Worm (Caenorhabditis elegans) whole organism, mixed stage, embryonic: ENCODE results near the gene gtbp-1.

Experiments
- bed-3 ChIP-seq: fragments of 200-800 bp; sonication (Bioruptor generic); optimal IDR thresholded peaks from 3 replicates; lab custom pipeline; 2018; ENCODE audit warnings: mild to moderate bottlenecking, missing genetic modification characterization, moderate library complexity, missing compliant biosample characterization
- ceh-39 ChIP-seq: fragments of 150-350 bp; optimal IDR thresholded peaks from 2 replicates; lab custom pipeline; 2014; ENCODE audit warnings: missing biosample characterization, missing genetic modification characterization
- ceh-43 ChIP-seq: fragments of 200-800 bp; sonication (Bioruptor generic); optimal IDR thresholded peaks from 2 replicates; lab custom pipeline; 2018; ENCODE audit warnings: mild to moderate bottlenecking, missing genetic modification characterization, moderate library complexity, missing compliant biosample characterization
- ces-1 ChIP-seq: fragments of 150-350 bp; optimal IDR thresholded peaks from 2 replicates; lab custom pipeline; 2014; ENCODE audit warnings: missing biosample characterization, missing genetic modification reagents, missing genetic modification characterization
- cnd-1 ChIP-seq: fragments of 200-800 bp; sonication (Bioruptor generic); optimal IDR thresholded peaks from 2 replicates; lab custom pipeline; 2018; ENCODE audit warnings: mild to moderate bottlenecking, missing genetic modification characterization, missing compliant biosample characterization
- drap-1 ChIP-seq: fragments of 200-800 bp; sonication (Bioruptor generic); optimal IDR thresholded peaks from 3 replicates; lab custom pipeline; 2018; ENCODE audit warnings: mild to moderate bottlenecking, missing genetic modification characterization, missing compliant biosample characterization
- elt-1 ChIP-seq: sonication (generic microtip); optimal IDR thresholded peaks from 2 replicates; lab custom pipeline; 2017; ENCODE audit warnings: missing genetic modification characterization, mild to moderate bottlenecking, missing compliant biosample characterization, antibody characterized with exemption, moderate library complexity, borderline replicate concordance; ENCODE audit not compliant: insufficient read depth
- flh-1 ChIP-seq: fragments of 200-800 bp; sonication (Bioruptor generic); optimal IDR thresholded peaks from 2 replicates; lab custom pipeline; 2018; ENCODE audit warnings: mild to moderate bottlenecking, missing genetic modification characterization, moderate library complexity, missing compliant biosample characterization
- hlh-1 ChIP-seq: fragments of 150-350 bp; optimal IDR thresholded peaks from 2 replicates; lab custom pipeline; 2014; ENCODE audit warnings: missing biosample characterization, missing genetic modification reagents, missing genetic modification characterization
- lin-13 ChIP-seq: fragments of 150-350 bp; optimal IDR thresholded peaks from 2 replicates; lab custom pipeline; 2014; ENCODE audit warnings: missing biosample characterization, missing genetic modification characterization
- lsy-2 ChIP-seq: fragments of 150-350 bp; optimal IDR thresholded peaks from 2 replicates; lab custom pipeline; 2014; ENCODE audit warnings: missing biosample characterization, missing genetic modification characterization
- mab-5 ChIP-seq: fragments of 150-350 bp; optimal IDR thresholded peaks from 2 replicates; lab custom pipeline; 2014; ENCODE audit warnings: missing biosample characterization, missing genetic modification characterization
- mep-1 ChIP-seq: fragments of 150-350 bp; optimal IDR thresholded peaks from 2 replicates; lab custom pipeline; 2017; ENCODE audit warnings: missing biosample characterization, missing genetic modification reagents, missing genetic modification characterization, inconsistent platforms
- nhr-12 ChIP-seq: fragments of 150-350 bp; optimal IDR thresholded peaks from 2 replicates; lab custom pipeline; 2014; ENCODE audit warnings: missing biosample characterization, missing genetic modification characterization
- nhr-237 ChIP-seq: fragments of 150-350 bp; optimal IDR thresholded peaks from 2 replicates; lab custom pipeline; 2014; ENCODE audit warnings: missing biosample characterization, missing genetic modification characterization
- pha-4 ChIP-seq: fragments of 150-350 bp; optimal IDR thresholded peaks from 2 replicates; lab custom pipeline; 2018; ENCODE audit warnings: missing biosample characterization, missing genetic modification reagents, missing genetic modification characterization
- sptf-1 ChIP-seq: sonication (generic microtip); optimal IDR thresholded peaks from 2 replicates; lab custom pipeline; 2017; ENCODE audit warnings: mild to moderate bottlenecking, missing genetic modification characterization, moderate library complexity, missing compliant biosample characterization
- tbx-8 ChIP-seq: fragments of 200-800 bp; sonication (Bioruptor generic); optimal IDR thresholded peaks from 2 replicates; lab custom pipeline; 2018; ENCODE audit warnings: mild to moderate bottlenecking, missing genetic modification characterization, moderate library complexity, missing compliant biosample characterization
- unc-120 ChIP-seq: sonication (generic microtip); optimal IDR thresholded peaks from 2 replicates; lab custom pipeline; 2017; ENCODE audit warnings: missing genetic modification characterization, missing compliant biosample characterization; ENCODE audit not compliant: poor library complexity, severe bottlenecking
- zip-8 ChIP-seq: fragments of 150-350 bp; optimal IDR thresholded peaks from 2 replicates; lab custom pipeline; 2014; ENCODE audit warnings: missing biosample characterization, missing genetic modification characterization
- ztf-11 ChIP-seq: fragments of 150-350 bp; optimal IDR thresholded peaks from 2 replicates; lab custom pipeline; 2014; ENCODE audit warnings: missing biosample characterization, missing genetic modification characterization

Gene gtbp-1

ce11 chrIV:10084323-10084959 is 44.3 kb downstream of the gtbp-1 start, which contains the start of gene W01B6.8:
Gene W01B6.8, minus strand, starts transcription at chrIV:10084373.
- TF ChIP-seq hlh-1 (tag; lab: Kevin White, UChicago) (no peak), tbx-8 (GFP tag; lab: Kevin White, UChicago) (no peak)
- TF ChIP-seq, all 35 proteins: peak for 0

DNA sequence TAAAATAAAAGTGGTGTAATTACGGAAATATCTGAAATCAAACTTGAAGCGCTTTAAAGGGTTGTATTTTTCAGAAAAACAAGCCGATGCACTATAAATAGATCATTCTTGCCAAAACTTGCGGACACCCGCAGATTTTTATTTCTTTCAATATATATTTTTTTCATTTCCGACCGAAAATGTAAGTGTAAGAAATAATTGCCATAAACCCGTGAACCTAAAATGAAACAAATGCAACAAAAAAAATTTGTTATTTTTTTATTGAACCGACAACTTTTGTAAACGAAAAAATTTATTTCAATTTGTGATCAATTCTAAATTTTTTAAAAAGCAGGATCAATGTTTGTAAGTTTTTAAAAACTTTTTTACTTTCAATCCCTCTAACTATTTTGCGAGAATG is 47.9 kb downstream of the gtbp-1 start, which contains the start of gene W01B6.6:
Gene W01B6.6 (plus strand): TSS at position 301 of the 400 bp plus-strand sequence.
- TF ChIP-seq flh-1 (GFP tag; lab: Kevin White, UChicago): no peak
- no peak for TF ChIP-seq lsy-2 (tag; lab: Kevin White, UChicago)
- TF ChIP-seq ceh-39 (tag; lab: Kevin White, UChicago): no peak
- TF ChIP-seq pha-4: no peak
- no peak for TF ChIP-seq ces-1 (GFP tag; lab: Kevin White, UChicago)
- TF ChIP-seq lin-13 (tag; lab: Kevin White, UChicago): no peak
- no peak for TF ChIP-seq nhr-237 (tag; lab: Kevin White, UChicago)
- no peak for TF ChIP-seq drap-1 (GFP tag; lab: Kevin White, UChicago)

- no peak for TF ChIP-seq mep-1 (tag; lab: Kevin White, UChicago)
- TF ChIP-seq ces-1 (GFP tag; lab: Kevin White, UChicago): no peak
- TF ChIP-seq bed-3 (GFP tag; lab: Kevin White, UChicago): no peak
- TF ChIP-seq sptf-1 (tag; lab: Kevin White, UChicago): no peak
- TF ChIP-seq nhr-237 (tag; lab: Kevin White, UChicago): no peak
- no peak for TF ChIP-seq elt-1 (tag; lab: Kevin White, UChicago)
- TF ChIP-seq zip-8 (tag; lab: Kevin White, UChicago): no peak
- no peak for TF ChIP-seq ztf-11 (tag; lab: Kevin White, UChicago)
- TF ChIP-seq nhr-12 (tag; lab: Kevin White, UChicago): no peak
- no peak for TF ChIP-seq tbx-8 (GFP tag; lab: Kevin White, UChicago)
- TF ChIP-seq cnd-1 (tag; lab: Kevin White, UChicago): no peak
- TF ChIP-seq ceh-43 (GFP tag; lab: Kevin White, UChicago): no peak
- TF ChIP-seq lin-13 (tag; lab: Kevin White, UChicago): no peak
- TF ChIP-seq mab-5: no peak
- TF ChIP-seq unc-120 (tag; lab: Kevin White, UChicago): no peak
Observed at ce11 chrIV:10078003-10078402, 50.8 kb downstream of the gtbp-1 start.
